Worm (Caenorhabditis elegans): Measurements from ENCODE around the gene str-33.

DNA sequence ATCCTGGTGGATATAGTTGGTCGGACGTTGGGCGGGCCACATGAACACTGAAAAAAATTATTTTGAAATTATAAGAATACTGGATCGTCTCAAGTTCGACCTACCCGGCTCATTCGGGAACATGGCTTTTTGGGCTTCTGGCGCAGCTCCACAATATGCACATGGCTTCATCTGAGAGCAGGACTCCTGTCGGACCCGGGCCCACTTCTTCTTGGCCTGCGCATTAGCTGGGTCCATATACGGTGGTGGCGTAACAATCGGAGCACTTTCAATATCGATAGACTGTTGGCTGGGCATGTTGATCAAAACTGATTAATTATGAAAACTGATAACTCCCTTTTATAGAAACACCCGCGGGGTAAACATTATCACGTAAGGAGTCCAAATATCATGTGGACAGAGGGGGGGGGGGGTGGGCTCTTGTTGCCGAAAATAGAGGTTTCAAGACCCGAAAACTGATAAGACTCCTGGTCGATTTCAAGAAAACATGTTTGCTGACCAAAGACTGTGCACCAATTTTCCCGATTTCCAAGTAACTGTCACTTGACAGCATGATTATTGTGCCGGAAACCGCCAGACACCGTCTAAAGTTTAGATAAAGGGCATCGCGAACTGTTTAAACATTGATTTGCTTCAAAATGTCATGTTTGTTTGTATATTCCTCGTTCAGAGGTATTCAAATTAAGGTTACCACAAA is 2.6 kb downstream of the str-33 start, which contains the start of gene dod-3:
- TF ChIP-seq nhr-77 (tag; optimal IDR thresholded peaks at IDR 0.05) (no peak), snpc-4 (tag; optimal IDR thresholded peaks at IDR 0.05) (no peak), lsy-2 (tag; optimal IDR thresholded peaks at IDR 0.05) (no peak), ztf-4 (tag; optimal IDR thresholded peaks at IDR 0.05) (no peak), xbp-1 (tag; optimal IDR thresholded peaks at IDR 0.05) (no peak), dpl-1 (GFP tag; optimal IDR thresholded peaks at IDR 0.05) (no peak), nhr-47 (tag; optimal IDR thresholded peaks at IDR 0.05) (no peak), unc-62 (GFP tag; optimal IDR thresholded peaks at IDR 0.05) (no peak), nhr-11 (tag; optimal IDR thresholded peaks at IDR 0.05) (no peak)

All from whole organism, L1 larva.